Worm (Caenorhabditis elegans): Measurements from ENCODE around the gene T21E8.4.

- TF ChIP-seq ttx-3 (tag; optimal IDR thresholded peaks at IDR 0.05) (no peak), ceh-34 (tag; optimal IDR thresholded peaks at IDR 0.05) (no peak), ama-1 (optimal IDR thresholded peaks at IDR 0.05) (no peak), zip-5 (tag; optimal IDR thresholded peaks at IDR 0.05) (no peak), pag-3 (tag; optimal IDR thresholded peaks at IDR 0.05; ENCODE audit: borderline replicate concordance) (no peak), dve-1 (tag; optimal IDR thresholded peaks at IDR 0.05) (no peak), pqm-1 (tag; optimal IDR thresholded peaks at IDR 0.05) (no peak), fax-1 (tag; optimal IDR thresholded peaks at IDR 0.05) (no peak)
Measured at ce11 chrX:10919613-10920012, 39.0 kb downstream of the T21E8.4 start, which contains the start of gene nstp-9.

Measured in whole organism, late embryonic.